Fruit fly (Drosophila melanogaster): Measurements from ENCODE around the gene SAK.

dm6 chr3L:21515823-21516715, at the start of gene SAK, which contains the start of gene Cdk12:
- TF ChIP-seq h (optimal IDR thresholded peaks at IDR 0.05) (no peak), insv (optimal IDR thresholded peaks at IDR 0.05) (no peak)

All from Kc167 (cell line).